Worm (Caenorhabditis elegans): ENCODE data around the gene aos-1.

DNA sequence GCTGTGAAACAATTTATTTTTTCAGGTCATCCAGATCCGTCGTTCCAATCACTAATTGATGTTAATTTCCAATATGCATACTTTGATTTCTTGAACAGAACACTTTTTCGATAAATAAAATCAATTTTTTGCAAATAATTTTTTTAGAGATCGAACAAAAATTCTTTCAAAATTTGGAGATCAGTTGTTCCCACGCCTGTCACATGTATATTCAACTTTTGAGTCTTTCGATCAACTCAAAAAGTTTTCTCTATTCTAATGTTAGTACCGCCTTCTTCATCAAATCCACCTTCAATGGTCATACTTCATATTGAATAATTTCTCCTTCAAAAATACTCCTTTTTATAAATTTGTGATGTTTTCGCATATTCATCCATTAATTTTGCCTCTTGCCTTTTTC, 24.6 kb upstream of the aos-1 start, which contains the start of gene srsx-29:
- no peak for TF ChIP-seq tbx-9 (tag; optimal IDR thresholded peaks at IDR 0.05; ENCODE audit: borderline replicate concordance)
- TF ChIP-seq zfh-2 (GFP tag; conservative IDR thresholded peaks at IDR 0.05) = no peak
- TF ChIP-seq nhr-179 (tag; optimal IDR thresholded peaks at IDR 0.05) = no peak
- no peak for TF ChIP-seq ccch-3 (GFP tag; optimal IDR thresholded peaks at IDR 0.05)
- TF ChIP-seq ceh-27 (GFP tag; optimal IDR thresholded peaks at IDR 0.05) = no peak
- TF ChIP-seq ama-1 (optimal IDR thresholded peaks at IDR 0.05) = no peak
- no peak for TF ChIP-seq ama-1 (GFP tag; optimal IDR thresholded peaks at IDR 0.05)
- TF ChIP-seq hlh-12 (tag; optimal IDR thresholded peaks at IDR 0.05) = no peak
- TF ChIP-seq F22D6.2 (tag; optimal IDR thresholded peaks at IDR 0.05) = no peak
- TF ChIP-seq cebp-2 (GFP tag; IDR thresholded peaks at IDR 0.05) = no peak
- TF ChIP-seq athp-1 (tag; optimal IDR thresholded peaks at IDR 0.05) = no peak
- no peak for TF ChIP-seq mcd-1 (GFP tag; IDR thresholded peaks at IDR 0.05)
- TF ChIP-seq hrde-1 (tag; optimal IDR thresholded peaks at IDR 0.05; ENCODE audit: borderline replicate concordance) = no peak
- no peak for TF ChIP-seq pha-4 (tag; optimal IDR thresholded peaks at IDR 0.05)
